Fruit fly (Drosophila melanogaster) whole organism, prepupa: ENCODE data around the gene CG14257.

Source experiments
- Blimp-1 ChIP-seq: fragments of 200-800 bp; sonication (Bioruptor generic); optimal IDR thresholded peaks from 3 replicates; lab custom pipeline; 2017; ENCODE audit warnings: missing biosample characterization, missing genetic modification characterization, mild to moderate bottlenecking, moderate library complexity, missing genetic modification reagents
- CG10631 ChIP-seq: fragments of 200-800 bp; sonication (Bioruptor generic); optimal IDR thresholded peaks from 2 replicates; lab custom pipeline; 2016; ENCODE audit warnings: missing biosample characterization, missing genetic modification characterization
- CG10669 ChIP-seq: fragments of 200-800 bp; sonication (Bioruptor generic); optimal IDR thresholded peaks from 3 replicates; lab custom pipeline; 2018; ENCODE audit warnings: missing biosample characterization, mild to moderate bottlenecking, missing genetic modification characterization, moderate library complexity
- CG11902 ChIP-seq: fragments of 200-800 bp; sonication (Bioruptor generic); optimal IDR thresholded peaks from 3 replicates; lab custom pipeline; 2016; ENCODE audit warnings: missing biosample characterization, missing genetic modification characterization
- CG15336 ChIP-seq: fragments of 200-800 bp; sonication (Bioruptor generic); IDR thresholded peaks from 2 replicates; pipeline ENCODE4 v1.3.6; 2022; ENCODE audit warnings: missing biosample characterization, missing genetic modification characterization
- CG1621 ChIP-seq: fragments of 200-800 bp; sonication (Bioruptor generic); optimal IDR thresholded peaks from 3 replicates; lab custom pipeline; 2018; ENCODE audit warnings: missing biosample characterization, mild to moderate bottlenecking, missing genetic modification characterization
- CG16779 ChIP-seq: fragments of 200-800 bp; sonication (Bioruptor generic); optimal IDR thresholded peaks from 3 replicates; lab custom pipeline; 2017; ENCODE audit warnings: missing biosample characterization, mild to moderate bottlenecking, missing genetic modification characterization
- CG3032 ChIP-seq: fragments of 200-800 bp; optimal IDR thresholded peaks from 2 replicates; lab custom pipeline; 2019; ENCODE audit warnings: missing biosample characterization, mild to moderate bottlenecking, missing genetic modification characterization, moderate library complexity
- CG32006 ChIP-seq: fragments of 200-800 bp; sonication (Bioruptor generic); optimal IDR thresholded peaks from 3 replicates; lab custom pipeline; 2017; ENCODE audit warnings: missing biosample characterization, mild to moderate bottlenecking, missing genetic modification characterization
- CG34406 ChIP-seq: fragments of 200-800 bp; sonication (Bioruptor generic); optimal IDR thresholded peaks from 3 replicates; lab custom pipeline; 2016; ENCODE audit warnings: missing biosample characterization, missing genetic modification characterization
- CG3919 ChIP-seq: fragments of 200-800 bp; sonication (Bioruptor generic); optimal IDR thresholded peaks from 3 replicates; lab custom pipeline; 2016; ENCODE audit warnings: missing biosample characterization, missing genetic modification characterization
- CG4318 ChIP-seq: fragments of 200-800 bp; sonication (Bioruptor generic); optimal IDR thresholded peaks from 3 replicates; lab custom pipeline; 2017; ENCODE audit warnings: missing biosample characterization, mild to moderate bottlenecking, missing genetic modification characterization
- CG6276 ChIP-seq: fragments of 200-800 bp; sonication (Bioruptor generic); optimal IDR thresholded peaks from 2 replicates; lab custom pipeline; 2017; ENCODE audit warnings: missing biosample characterization, mild to moderate bottlenecking, missing genetic modification characterization
- CG6808 ChIP-seq: fragments of 200-800 bp; sonication (Bioruptor generic); optimal IDR thresholded peaks from 3 replicates; lab custom pipeline; 2017; ENCODE audit warnings: missing biosample characterization, missing genetic modification characterization, mild to moderate bottlenecking, moderate library complexity, missing genetic modification reagents
- CG6854 ChIP-seq: fragments of 200-800 bp; sonication (Bioruptor generic); optimal IDR thresholded peaks from 2 replicates; lab custom pipeline; 2017; ENCODE audit warnings: missing biosample characterization, mild to moderate bottlenecking, missing genetic modification characterization
- CG7368 ChIP-seq: fragments of 200-800 bp; sonication (Bioruptor generic); optimal IDR thresholded peaks from 3 replicates; lab custom pipeline; 2016; ENCODE audit warnings: missing biosample characterization, missing genetic modification characterization
- CG8119 ChIP-seq: fragments of 200-800 bp; sonication (Bioruptor generic); IDR thresholded peaks from 3 replicates; pipeline ENCODE4 v1.3.6; 2022; ENCODE audit warnings: missing biosample characterization, missing genetic modification characterization
- CG8319 ChIP-seq: fragments of 200-800 bp; sonication (Bioruptor generic); optimal IDR thresholded peaks from 3 replicates; lab custom pipeline; 2016; ENCODE audit warnings: missing biosample characterization, missing genetic modification characterization
- CG8632 ChIP-seq: fragments of 200-800 bp; sonication (Bioruptor generic); optimal IDR thresholded peaks from 3 replicates; lab custom pipeline; 2016; ENCODE audit warnings: missing biosample characterization, missing genetic modification characterization
- Eip75B ChIP-seq: fragments of 200-800 bp; sonication (Bioruptor generic); optimal IDR thresholded peaks from 3 replicates; lab custom pipeline; 2016; ENCODE audit warnings: missing biosample characterization, missing genetic modification characterization
- Eip78C ChIP-seq: fragments of 200-800 bp; sonication (Bioruptor generic); peaks from one replicate; lab custom pipeline; 2016; ENCODE audit warnings: missing biosample characterization, missing genetic modification characterization
- Eip93F ChIP-seq: fragments of 200-800 bp; sonication (Bioruptor generic); optimal IDR thresholded peaks from 2 replicates; lab custom pipeline; 2016; ENCODE audit warnings: missing biosample characterization, mild to moderate bottlenecking, missing genetic modification characterization
- Ets21C ChIP-seq: fragments of 200-800 bp; sonication (Bioruptor generic); optimal IDR thresholded peaks from 3 replicates; lab custom pipeline; 2016; ENCODE audit warnings: missing biosample characterization, missing genetic modification characterization
- Ets96B ChIP-seq: fragments of 200-800 bp; optimal IDR thresholded peaks from 2 replicates; lab custom pipeline; 2019; ENCODE audit warnings: missing biosample characterization, mild to moderate bottlenecking, missing genetic modification characterization, moderate library complexity
- Gug ChIP-seq: fragments of 200-800 bp; sonication (Bioruptor generic); IDR thresholded peaks from 2 replicates; pipeline ENCODE4 v1.3.6; 2022; ENCODE audit warnings: missing biosample characterization, missing genetic modification characterization
- Hr39 ChIP-seq: fragments of 200-800 bp; sonication (Bioruptor generic); optimal IDR thresholded peaks from 2 replicates; lab custom pipeline; 2016; ENCODE audit warnings: missing biosample characterization, missing genetic modification characterization
- Hr4 ChIP-seq: fragments of 200-800 bp; sonication (Bioruptor generic); optimal IDR thresholded peaks from 3 replicates; lab custom pipeline; 2016; ENCODE audit warnings: missing biosample characterization, missing genetic modification characterization
- Lpt ChIP-seq: fragments of 200-800 bp; sonication (Bioruptor generic); optimal IDR thresholded peaks from 3 replicates; lab custom pipeline; 2016; ENCODE audit warnings: missing biosample characterization, missing genetic modification characterization
- Met ChIP-seq: fragments of 200-800 bp; sonication (Bioruptor generic); optimal IDR thresholded peaks from 3 replicates; lab custom pipeline; 2016; ENCODE audit warnings: missing biosample characterization, missing genetic modification characterization
- OdsH ChIP-seq: fragments of 200-800 bp; sonication (Bioruptor generic); optimal IDR thresholded peaks from 3 replicates; lab custom pipeline; 2016; ENCODE audit warnings: missing biosample characterization, missing genetic modification characterization
- Smox ChIP-seq: fragments of 200-800 bp; sonication (Bioruptor generic); optimal IDR thresholded peaks from 3 replicates; lab custom pipeline; 2016; ENCODE audit warnings: missing biosample characterization, missing genetic modification characterization
- Sox102F ChIP-seq: fragments of 200-800 bp; sonication (Bioruptor generic); optimal IDR thresholded peaks from 2 replicates; lab custom pipeline; 2016; ENCODE audit warnings: missing biosample characterization, mild to moderate bottlenecking, missing genetic modification characterization
- Sox14 ChIP-seq: fragments of 200-800 bp; sonication (Bioruptor generic); optimal IDR thresholded peaks from 3 replicates; lab custom pipeline; 2016; ENCODE audit warnings: missing biosample characterization, missing genetic modification characterization
- Sox15 ChIP-seq: fragments of 200-800 bp; sonication (Bioruptor generic); optimal IDR thresholded peaks from 3 replicates; lab custom pipeline; 2016; ENCODE audit warnings: missing biosample characterization, missing genetic modification characterization
- achi ChIP-seq: fragments of 200-800 bp; sonication (Bioruptor generic); optimal IDR thresholded peaks from 3 replicates; lab custom pipeline; 2016; ENCODE audit warnings: missing biosample characterization, missing genetic modification characterization
- acj6 ChIP-seq: fragments of 200-800 bp; sonication (Bioruptor generic); optimal IDR thresholded peaks from 3 replicates; lab custom pipeline; 2016; ENCODE audit warnings: missing biosample characterization, missing genetic modification characterization
- dac ChIP-seq: fragments of 200-800 bp; sonication (Bioruptor generic); optimal IDR thresholded peaks from 2 replicates; lab custom pipeline; 2017; ENCODE audit warnings: missing biosample characterization, mild to moderate bottlenecking, missing genetic modification characterization
- dsx ChIP-seq: fragments of 200-800 bp; optimal IDR thresholded peaks from 3 replicates; lab custom pipeline; 2019; ENCODE audit warnings: missing biosample characterization, mild to moderate bottlenecking, missing genetic modification characterization, moderate library complexity; ENCODE audit not compliant: poor library complexity, severe bottlenecking
- esn ChIP-seq: fragments of 200-800 bp; sonication (Bioruptor generic); optimal IDR thresholded peaks from 2 replicates; lab custom pipeline; 2016; ENCODE audit warnings: missing biosample characterization, mild to moderate bottlenecking, missing genetic modification characterization, moderate library complexity
- fd59A ChIP-seq: fragments of 200-800 bp; sonication (Bioruptor generic); optimal IDR thresholded peaks from 2 replicates; lab custom pipeline; 2017; ENCODE audit warnings: missing biosample characterization, mild to moderate bottlenecking, missing genetic modification characterization, missing genetic modification reagents
- fd85E ChIP-seq: fragments of 200-800 bp; sonication (Bioruptor generic); optimal IDR thresholded peaks from 3 replicates; lab custom pipeline; 2016; ENCODE audit warnings: missing biosample characterization, missing genetic modification characterization
- lz ChIP-seq: fragments of 200-800 bp; sonication (Bioruptor generic); optimal IDR thresholded peaks from 3 replicates; lab custom pipeline; 2016; ENCODE audit warnings: missing biosample characterization, missing genetic modification characterization
- net ChIP-seq: fragments of 200-800 bp; sonication (Bioruptor generic); optimal IDR thresholded peaks from 3 replicates; lab custom pipeline; 2016; ENCODE audit warnings: missing biosample characterization, missing genetic modification characterization
- pdm3 ChIP-seq: fragments of 200-800 bp; sonication (Bioruptor generic); optimal IDR thresholded peaks from 3 replicates; lab custom pipeline; 2016; ENCODE audit warnings: missing biosample characterization, missing genetic modification characterization
- salr ChIP-seq, 2 experiments: fragments of 200-800 bp; sonication (Bioruptor generic); optimal IDR thresholded peaks; 3 replicates each; lab custom pipeline; 2016 to 2018; ENCODE audit warnings: missing biosample characterization in 2 of 2, missing genetic modification characterization in 2 of 2, mild to moderate bottlenecking in 1 of 2
- spab ChIP-seq: fragments of 200-800 bp; sonication (Bioruptor generic); optimal IDR thresholded peaks from 2 replicates; lab custom pipeline; 2017; ENCODE audit warnings: missing biosample characterization, mild to moderate bottlenecking, missing genetic modification characterization, missing genetic modification reagents
- ss ChIP-seq, 2 experiments: fragments of 200-800 bp; sonication (Bioruptor generic); optimal IDR thresholded peaks; 2 replicates in 1 of 2; 3 replicates in 1 of 2; lab custom pipeline; 2017 to 2018; ENCODE audit warnings: mild to moderate bottlenecking in 2 of 2, missing biosample characterization in 2 of 2, missing genetic modification characterization in 2 of 2, moderate library complexity in 1 of 2
- svp ChIP-seq: fragments of 200-800 bp; sonication (Bioruptor generic); peaks from one replicate; lab custom pipeline; 2016; ENCODE audit warnings: missing biosample characterization, missing genetic modification characterization
- topi ChIP-seq: fragments of 200-800 bp; sonication (Bioruptor generic); optimal IDR thresholded peaks from 3 replicates; lab custom pipeline; 2016; ENCODE audit warnings: missing biosample characterization, missing genetic modification characterization
- vri ChIP-seq: fragments of 200-800 bp; sonication (Bioruptor generic); optimal IDR thresholded peaks from 3 replicates; lab custom pipeline; 2016; ENCODE audit warnings: missing biosample characterization, mild to moderate bottlenecking, missing genetic modification characterization

Gene CG14257

dm6 chr3R:27111784-27112602 lies 36.3 kb downstream of the CG14257 start, which contains the start of the genes gb and CG5815:
gb (minus strand) TSS chr3R:27112270.
CG5815 (plus strand) TSS chr3R:27112566.
- TF ChIP-seq CG1621 (tag; lab: Kevin White, UChicago) (no peak), CG16779 (tag; lab: Kevin White, UChicago) (no peak), dsx (GFP tag; lab: Kevin White, UChicago) (no peak), OdsH (GFP tag; lab: Kevin White, UChicago) (peak; percentile 92), Eip93F (GFP tag; lab: Kevin White, UChicago) (peak; percentile 92), Sox14 (peak; percentile 90), fd85E (GFP tag; lab: Kevin White, UChicago) (no peak), net (GFP tag; lab: Kevin White, UChicago) (peak; percentile 86), CG10631 (GFP tag; lab: Kevin White, UChicago) (no peak), dac (GFP tag; lab: Kevin White, UChicago) (peak; percentile 80), CG8319 (GFP tag; lab: Kevin White, UChicago) (peak; percentile 85), CG7368 (GFP tag; lab: Kevin White, UChicago) (peak; percentile 71), CG11902 (GFP tag; lab: Kevin White, UChicago) (peak; percentile 75), ss (GFP tag; optimal IDR thresholded peaks at IDR 0.05; lab: Kevin White, UChicago) (no peak), lz (GFP tag; lab: Kevin White, UChicago) (peak; percentile 92), Sox102F (GFP tag; lab: Kevin White, UChicago) (no peak), vri (GFP tag; lab: Kevin White, UChicago) (peak; percentile 31), pdm3 (GFP tag; lab: Kevin White, UChicago) (no peak), Gug (peak; percentile 80), Eip75B (GFP tag; lab: Kevin White, UChicago) (no peak), CG34406 (GFP tag; lab: Kevin White, UChicago) (peak; percentile 85), CG15336 (GFP tag; lab: Robert Waterston, UW) (peak; percentile 81), esn (GFP tag; lab: Kevin White, UChicago) (peak; percentile 91), Ets21C (GFP tag; lab: Kevin White, UChicago) (peak; percentile 82), CG3032 (peak; percentile 86), svp (GFP tag; lab: Kevin White, UChicago) (peak; percentile 97), CG6808 (GFP tag; lab: Kevin White, UChicago) (no peak), Hr39 (GFP tag; lab: Kevin White, UChicago) (peak; percentile 87), CG6854 (GFP tag; lab: Kevin White, UChicago) (peak; percentile 65), topi (GFP tag; lab: Kevin White, UChicago) (peak; percentile 89), CG4318 (GFP tag; lab: Kevin White, UChicago) (peak; percentile 83), CG3919 (GFP tag; lab: Kevin White, UChicago) (peak; percentile 90), CG8632 (GFP tag; lab: Kevin White, UChicago) (peak; percentile 82), achi (GFP tag; lab: Kevin White, UChicago) (no peak), Ets96B (tag; lab: Kevin White, UChicago) (peak; percentile 87), Blimp-1 (GFP tag; lab: Kevin White, UChicago) (peak; percentile 59), CG6276 (no peak), Met (no peak), Lpt (peak; percentile 82), CG8119 (GFP tag; lab: Robert Waterston, UW) (peak; percentile 84), Sox15 (peak; percentile 84), CG10669 (GFP tag; lab: Kevin White, UChicago) (no peak), spab (GFP tag; lab: Kevin White, UChicago) (no peak), Eip78C (GFP tag; lab: Kevin White, UChicago) (peak; percentile 96), acj6 (GFP tag; lab: Kevin White, UChicago) (peak; percentile 91), salr (GFP tag; optimal IDR thresholded peaks at IDR 0.05; lab: Kevin White, UChicago) (peak in 1 of 2 experiments; percentile 79), Hr4 (GFP tag; lab: Kevin White, UChicago) (peak; percentile 92), CG32006 (GFP tag; lab: Kevin White, UChicago) (peak; percentile 91), fd59A (GFP tag; lab: Kevin White, UChicago) (peak; percentile 78), Smox (GFP tag; lab: Kevin White, UChicago) (no peak)
